Worm (Caenorhabditis elegans) whole organism, L3 larva: ENCODE measurements around the gene str-31.

Experiments
- R02D3.7 ChIP-seq: fragments of 150-350 bp; optimal IDR thresholded peaks from 2 replicates; lab custom pipeline; 2014; ENCODE audit warnings: missing biosample characterization, missing genetic modification characterization
- ZK546.5 ChIP-seq: sonication (generic microtip); optimal IDR thresholded peaks from 2 replicates; lab custom pipeline; 2017; ENCODE audit warnings: missing biosample characterization, missing genetic modification characterization
- aly-2 ChIP-seq: fragments of 150-350 bp; optimal IDR thresholded peaks from 2 replicates; lab custom pipeline; 2014; ENCODE audit warnings: missing biosample characterization, missing genetic modification characterization
- ama-1 ChIP-seq: fragments of 150-350 bp; optimal IDR thresholded peaks from 2 replicates; lab custom pipeline; 2018
- ceh-82 ChIP-seq: fragments of 150-350 bp; optimal IDR thresholded peaks from 2 replicates; lab custom pipeline; 2014; ENCODE audit warnings: missing biosample characterization, missing genetic modification characterization
- daf-12 ChIP-seq: fragments of 150-350 bp; optimal IDR thresholded peaks from 2 replicates; lab custom pipeline; 2014; ENCODE audit warnings: missing biosample characterization, missing genetic modification reagents, missing genetic modification characterization
- egl-27 ChIP-seq: sonication (generic microtip); optimal IDR thresholded peaks from 4 replicates; lab custom pipeline; 2017; ENCODE audit warnings: missing biosample characterization, missing genetic modification reagents, missing genetic modification characterization
- egl-5 ChIP-seq: fragments of 150-350 bp; optimal IDR thresholded peaks from 2 replicates; lab custom pipeline; 2017; ENCODE audit warnings: missing biosample characterization, missing genetic modification reagents, missing genetic modification characterization, inconsistent platforms
- elt-1 ChIP-seq: fragments of 150-350 bp; optimal IDR thresholded peaks from 2 replicates; lab custom pipeline; 2014; ENCODE audit warnings: missing biosample characterization, missing genetic modification characterization
- elt-2 ChIP-seq: sonication (generic microtip); optimal IDR thresholded peaks from 2 replicates; lab custom pipeline; 2016; ENCODE audit warnings: missing genetic modification reagents, mild to moderate bottlenecking, missing genetic modification characterization, missing compliant biosample characterization
- elt-3 ChIP-seq, 3 experiments: fragments of 150-350 bp in 1 of 3; sonication (generic microtip) in 2 of 3; optimal IDR thresholded peaks; 2 replicates in 2 of 3; 4 replicates in 1 of 3; lab custom pipeline; 2014 to 2017; ENCODE audit warnings: missing biosample characterization in 3 of 3, missing genetic modification characterization in 3 of 3
- eor-1 ChIP-seq, 2 experiments: fragments of 150-350 bp; optimal IDR thresholded peaks; 2 replicates each; lab custom pipeline; 2014 to 2018; ENCODE audit warnings: missing biosample characterization in 2 of 2, missing genetic modification characterization in 2 of 2
- fkh-2 ChIP-seq: fragments of 150-350 bp; optimal IDR thresholded peaks from 2 replicates; lab custom pipeline; 2014; ENCODE audit warnings: missing biosample characterization, missing genetic modification reagents, missing genetic modification characterization
- fos-1 ChIP-seq: fragments of 150-350 bp; optimal IDR thresholded peaks from 2 replicates; lab custom pipeline; 2014; ENCODE audit warnings: missing biosample characterization, missing genetic modification characterization
- jun-1 ChIP-seq: fragments of 150-350 bp; optimal IDR thresholded peaks from 2 replicates; lab custom pipeline; 2014; ENCODE audit warnings: missing biosample characterization, missing genetic modification reagents, missing genetic modification characterization
- lin-15B ChIP-seq: fragments of 150-350 bp; optimal IDR thresholded peaks from 2 replicates; lab custom pipeline; 2014; ENCODE audit warnings: missing biosample characterization, missing genetic modification characterization
- lin-39 ChIP-seq: fragments of 150-350 bp; optimal IDR thresholded peaks from 2 replicates; lab custom pipeline; 2018; ENCODE audit warnings: missing biosample characterization, missing genetic modification reagents, missing genetic modification characterization
- lsy-12 ChIP-seq: sonication (generic microtip); optimal IDR thresholded peaks from 2 replicates; lab custom pipeline; 2016; ENCODE audit warnings: mild to moderate bottlenecking, missing genetic modification characterization, missing compliant biosample characterization
- mml-1 ChIP-seq: fragments of 150-350 bp; sonication (generic microtip); optimal IDR thresholded peaks from 3 replicates; lab custom pipeline; 2014; ENCODE audit warnings: missing biosample characterization, missing genetic modification characterization
- nfya-1 ChIP-seq: sonication (generic microtip); optimal IDR thresholded peaks from 2 replicates; lab custom pipeline; 2017; ENCODE audit warnings: missing genetic modification characterization, mild to moderate bottlenecking, missing compliant biosample characterization, antibody characterized with exemption, moderate library complexity; ENCODE audit not compliant: insufficient read depth
- nhr-11 ChIP-seq: fragments of 150-350 bp; optimal IDR thresholded peaks from 2 replicates; lab custom pipeline; 2014; ENCODE audit warnings: missing biosample characterization, missing genetic modification characterization
- nhr-23 ChIP-seq: fragments of 150-350 bp; optimal IDR thresholded peaks from 2 replicates; lab custom pipeline; 2014; ENCODE audit warnings: missing biosample characterization, missing genetic modification reagents, missing genetic modification characterization
- nhr-237 ChIP-seq: fragments of 150-350 bp; optimal IDR thresholded peaks from 2 replicates; lab custom pipeline; 2014; ENCODE audit warnings: missing biosample characterization, missing genetic modification characterization
- nhr-25 ChIP-seq: sonication (generic microtip); optimal IDR thresholded peaks from 2 replicates; lab custom pipeline; 2017; ENCODE audit warnings: missing biosample characterization, missing genetic modification characterization
- nhr-28 ChIP-seq: fragments of 150-350 bp; optimal IDR thresholded peaks from 2 replicates; lab custom pipeline; 2014; ENCODE audit warnings: missing biosample characterization, missing genetic modification characterization
- nhr-43 ChIP-seq: sonication (generic microtip); optimal IDR thresholded peaks from 2 replicates; lab custom pipeline; 2016; ENCODE audit warnings: mild to moderate bottlenecking, missing genetic modification characterization, missing compliant biosample characterization; ENCODE audit not compliant: poor library complexity, severe bottlenecking
- nhr-67 ChIP-seq: fragments of 150-350 bp; optimal IDR thresholded peaks from 2 replicates; lab custom pipeline; 2014; ENCODE audit warnings: missing biosample characterization, missing genetic modification characterization
- nhr-76 ChIP-seq: fragments of 150-350 bp; sonication (generic microtip); optimal IDR thresholded peaks from 5 replicates; lab custom pipeline; 2014; ENCODE audit warnings: missing biosample characterization, missing genetic modification characterization
- nhr-77 ChIP-seq: fragments of 150-350 bp; optimal IDR thresholded peaks from 2 replicates; lab custom pipeline; 2014; ENCODE audit warnings: missing biosample characterization, missing genetic modification characterization
- pha-4 ChIP-seq: fragments of 150-350 bp; optimal IDR thresholded peaks from 2 replicates; lab custom pipeline; 2014; ENCODE audit warnings: missing biosample characterization, missing genetic modification reagents, missing genetic modification characterization
- pqm-1 ChIP-seq: fragments of 150-350 bp; optimal IDR thresholded peaks from 2 replicates; lab custom pipeline; 2017; ENCODE audit warnings: missing biosample characterization, missing genetic modification characterization, inconsistent platforms
- sea-2 ChIP-seq: fragments of 150-350 bp; sonication (generic microtip); optimal IDR thresholded peaks from 4 replicates; lab custom pipeline; 2014; ENCODE audit warnings: missing biosample characterization, missing genetic modification reagents, missing genetic modification characterization
- skn-1 ChIP-seq: fragments of 150-350 bp; optimal IDR thresholded peaks from 2 replicates; lab custom pipeline; 2014; ENCODE audit warnings: missing biosample characterization, missing genetic modification characterization
- unc-39 ChIP-seq: sonication (generic microtip); optimal IDR thresholded peaks from 4 replicates; lab custom pipeline; 2017; ENCODE audit warnings: missing biosample characterization, missing genetic modification characterization
- unc-62 ChIP-seq: fragments of 150-350 bp; sonication (generic microtip); optimal IDR thresholded peaks from 4 replicates; lab custom pipeline; 2014; ENCODE audit warnings: missing biosample characterization, missing genetic modification reagents, missing genetic modification characterization
- zag-1 ChIP-seq: fragments of 150-350 bp; optimal IDR thresholded peaks from 2 replicates; lab custom pipeline; 2014; ENCODE audit warnings: missing biosample characterization, missing genetic modification characterization
- ztf-11 ChIP-seq: fragments of 150-350 bp; optimal IDR thresholded peaks from 2 replicates; lab custom pipeline; 2014; ENCODE audit warnings: missing biosample characterization, missing genetic modification characterization
- ztf-4 ChIP-seq: fragments of 150-350 bp; optimal IDR thresholded peaks from 2 replicates; lab custom pipeline; 2014; ENCODE audit warnings: missing biosample characterization, missing genetic modification characterization

Gene str-31

DNA sequence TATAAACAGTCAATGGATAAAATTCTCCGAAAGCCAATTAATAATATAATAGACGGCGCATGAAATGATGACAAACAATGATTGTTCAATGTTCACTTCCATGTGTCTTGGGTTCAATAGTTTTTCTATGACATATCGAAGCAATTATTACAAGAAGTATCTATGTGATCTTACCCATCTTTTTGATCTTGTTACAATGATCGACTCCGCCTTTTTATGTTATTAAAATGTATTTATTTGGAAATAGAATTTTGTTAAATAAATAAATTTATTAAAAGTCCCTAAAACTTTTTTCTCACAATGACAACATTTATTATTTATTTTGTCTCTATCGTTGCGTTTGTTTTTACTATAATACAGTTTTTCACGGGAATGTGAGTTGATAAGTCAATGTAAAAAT lies 21.4 kb upstream of the str-31 start, which contains the start of gene swt-2:
TSS of gene swt-2 (plus strand) at position 301 of the 400 bp plus-strand sequence.
- no peak for TF ChIP-seq zag-1 (tag; lab: Kevin White, UChicago)
- TF ChIP-seq fkh-2 (tag; lab: Kevin White, UChicago) = no peak
- no peak for TF ChIP-seq nhr-43 (tag; lab: Kevin White, UChicago)
- no peak for TF ChIP-seq pha-4 (tag; lab: Kevin White, UChicago)
- TF ChIP-seq ceh-82 (tag; lab: Kevin White, UChicago) = no peak
- TF ChIP-seq lin-39 = no peak
- no peak for TF ChIP-seq pqm-1
- TF ChIP-seq nhr-77 = no peak
- no peak for TF ChIP-seq aly-2 (tag; lab: Kevin White, UChicago)
- TF ChIP-seq nhr-67 = no peak
- TF ChIP-seq mml-1 (tag; lab: Kevin White, UChicago) = no peak
- no peak for TF ChIP-seq fos-1
- TF ChIP-seq ztf-11 (tag; lab: Kevin White, UChicago) = no peak
- no peak for TF ChIP-seq elt-2
- TF ChIP-seq daf-12 (tag; lab: Kevin White, UChicago) = no peak
- TF ChIP-seq egl-27 (tag; lab: Kevin White, UChicago) = no peak
- no peak for TF ChIP-seq nhr-11 (tag; lab: Kevin White, UChicago)
- no peak for TF ChIP-seq ZK546.5 (tag; lab: Kevin White, UChicago)

DNA sequence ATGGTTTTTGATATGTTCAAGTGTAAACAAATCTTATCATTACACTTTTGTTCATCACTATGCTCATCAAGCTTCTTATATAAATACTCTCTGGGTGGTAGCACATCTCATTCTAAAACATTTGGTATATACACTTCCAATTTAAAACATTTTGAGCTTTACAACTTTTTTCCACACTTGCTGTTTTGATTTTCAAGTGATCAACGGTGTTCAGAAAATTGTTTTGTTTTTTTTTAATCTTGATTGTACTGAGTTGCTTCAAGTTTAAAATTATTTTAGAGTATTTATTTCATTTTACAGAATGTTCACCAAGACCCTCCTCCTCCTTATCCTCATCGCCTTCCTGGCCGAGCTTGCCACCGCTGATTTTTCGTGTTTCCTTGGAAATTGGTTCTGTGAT lies 20.4 kb upstream of the str-31 start, which contains the start of gene C54F6.5:
TSS of gene C54F6.5 (plus strand) at position 301 of the 400 bp plus-strand sequence.
- TF ChIP-seq nhr-25 (no peak), eor-1 (tag; optimal IDR thresholded peaks at IDR 0.05; lab: Kevin White, UChicago) (no peak), ZK546.5 (tag; lab: Kevin White, UChicago) (no peak)

DNA sequence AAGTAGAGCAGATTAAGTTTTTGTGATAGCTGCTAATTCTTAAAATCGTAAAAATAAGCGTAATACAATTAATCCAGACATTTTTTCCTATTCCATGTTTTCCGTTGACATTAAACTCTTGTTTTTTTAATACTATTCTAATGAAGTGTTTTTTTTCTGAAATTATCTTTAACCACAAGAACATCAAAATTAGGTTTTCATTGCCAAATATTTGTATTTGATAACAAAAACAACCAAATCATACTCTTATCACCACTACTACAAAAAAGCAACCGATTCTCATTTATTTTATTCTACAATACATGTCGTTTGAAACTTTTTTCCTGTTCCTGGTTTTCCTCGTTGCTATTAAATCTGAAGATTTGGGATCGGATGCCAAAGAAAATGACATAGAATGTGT lies 18.7 kb upstream of the str-31 start, which contains the start of gene C54F6.17:
TSS of gene C54F6.17 (plus strand) at position 301 of the 400 bp plus-strand sequence.
- no peak for TF ChIP-seq unc-62
- no peak for TF ChIP-seq jun-1 (tag; lab: Kevin White, UChicago)
- no peak for TF ChIP-seq pha-4 (tag; lab: Kevin White, UChicago)
- no peak for TF ChIP-seq pqm-1
- no peak for TF ChIP-seq R02D3.7 (tag; lab: Kevin White, UChicago)
- TF ChIP-seq elt-1 (tag; lab: Kevin White, UChicago) = no peak
- TF ChIP-seq eor-1 (tag; optimal IDR thresholded peaks at IDR 0.05; lab: Kevin White, UChicago) = no peak
- no peak for TF ChIP-seq nhr-43 (tag; lab: Kevin White, UChicago)
- no peak for TF ChIP-seq nhr-23
- TF ChIP-seq aly-2 (tag; lab: Kevin White, UChicago) = no peak
- no peak for TF ChIP-seq ztf-4
- no peak for TF ChIP-seq nhr-77
- TF ChIP-seq ama-1 (lab: Kevin White, UChicago) = no peak
- no peak for TF ChIP-seq unc-39
- TF ChIP-seq egl-5 (tag; lab: Kevin White, UChicago) = no peak
- no peak for TF ChIP-seq nhr-25
- TF ChIP-seq fkh-2 (tag; lab: Kevin White, UChicago) = no peak
- TF ChIP-seq lin-15B = no peak
- TF ChIP-seq nhr-76 (tag; lab: Kevin White, UChicago) = no peak

DNA sequence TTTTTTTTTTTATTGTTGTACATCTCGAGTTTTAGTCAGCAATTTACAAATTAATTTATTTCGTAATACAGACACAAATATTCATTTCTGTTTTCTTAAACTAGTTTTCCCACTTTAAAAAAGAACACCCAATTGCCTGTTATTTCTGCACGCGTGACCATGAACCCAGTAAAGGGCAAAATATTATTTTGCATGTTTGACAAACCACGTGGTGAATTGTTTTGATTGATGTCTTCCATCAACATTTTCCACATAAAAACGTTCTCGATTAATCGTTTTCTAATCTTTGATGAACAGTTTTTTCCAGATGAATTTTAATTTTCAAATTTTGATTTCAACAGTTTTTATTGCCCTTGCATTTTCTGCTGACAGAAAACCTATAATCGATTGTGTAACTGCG lies 17.2 kb upstream of the str-31 start, which contains the start of gene C54F6.18:
TSS of gene C54F6.18 (plus strand) at position 301 of the 400 bp plus-strand sequence.
- TF ChIP-seq nfya-1 (tag; lab: Kevin White, UChicago) (no peak), ztf-4 (no peak), R02D3.7 (tag; lab: Kevin White, UChicago) (no peak), jun-1 (tag; lab: Kevin White, UChicago) (no peak), sea-2 (no peak)

DNA sequence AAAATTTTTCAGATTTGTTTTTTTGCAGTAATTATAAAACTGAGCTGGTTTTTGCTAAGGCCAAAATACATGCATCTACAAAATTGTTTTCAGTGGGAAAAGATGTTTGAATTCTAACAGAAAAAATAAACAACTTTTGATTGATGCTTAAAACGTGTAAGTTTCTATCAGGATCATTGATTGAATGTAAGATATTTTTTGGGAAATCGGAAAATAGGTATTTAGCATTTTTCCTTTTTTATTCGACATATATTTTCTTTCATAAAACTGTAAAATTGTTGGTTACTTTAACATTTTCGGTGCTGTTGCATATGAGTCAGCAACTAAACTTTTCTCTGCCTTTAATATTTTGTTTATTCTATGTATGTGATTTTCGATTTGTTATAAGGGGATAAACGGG lies 16.0 kb upstream of the str-31 start, which contains the start of gene C54F6.20:
TSS of gene C54F6.20 (plus strand) at position 301 of the 400 bp plus-strand sequence.
- TF ChIP-seq elt-3 (tag; optimal IDR thresholded peaks at IDR 0.05; lab: Kevin White, UChicago) = no peak
- no peak for TF ChIP-seq lsy-12
- no peak for TF ChIP-seq lin-15B
- no peak for TF ChIP-seq nhr-23
- no peak for TF ChIP-seq nhr-28 (tag; lab: Kevin White, UChicago)
- TF ChIP-seq nhr-237 (tag; lab: Kevin White, UChicago) = no peak
- no peak for TF ChIP-seq skn-1 (tag; lab: Kevin White, UChicago)
- TF ChIP-seq nhr-67 = no peak
- TF ChIP-seq ama-1 (lab: Kevin White, UChicago) = no peak
- no peak for TF ChIP-seq ceh-82 (tag; lab: Kevin White, UChicago)
- no peak for TF ChIP-seq nhr-76 (tag; lab: Kevin White, UChicago)
- no peak for TF ChIP-seq egl-27 (tag; lab: Kevin White, UChicago)
